Fruit fly (Drosophila melanogaster): ENCODE results near the gene sloth1.

Gene sloth1

dm6 chrX:6998492-6998852 is 12.7 kb upstream of the sloth1 start, which contains the start of gene Inx2 (continued):
- TF ChIP-seq CG6276 (GFP tag; optimal IDR thresholded peaks at IDR 0.05) (peak; percentile 5), ss (GFP tag; optimal IDR thresholded peaks at IDR 0.05) (peak; percentile 25 to 29), fkh (GFP tag; optimal IDR thresholded peaks at IDR 0.05) (peak; percentile 71), CG4318 (GFP tag; optimal IDR thresholded peaks at IDR 0.05) (no peak), achi (GFP tag; optimal IDR thresholded peaks at IDR 0.05) (no peak), CG11902 (GFP tag; optimal IDR thresholded peaks at IDR 0.05) (no peak), CG3032 (tag; optimal IDR thresholded peaks at IDR 0.05) (no peak), Blimp-1 (GFP tag; optimal IDR thresholded peaks at IDR 0.05) (no peak), Sox14 (GFP tag; optimal IDR thresholded peaks at IDR 0.05) (peak; percentile 22), Ets96B (tag; optimal IDR thresholded peaks at IDR 0.05) (no peak)

- TF ChIP-seq CG3919 (GFP tag; optimal IDR thresholded peaks at IDR 0.05) (peak; percentile 29), CG4318 (GFP tag; optimal IDR thresholded peaks at IDR 0.05) (no peak), Met (GFP tag; optimal IDR thresholded peaks at IDR 0.05) (no peak), fd59A (GFP tag; optimal IDR thresholded peaks at IDR 0.05) (peak; percentile 34), Ets96B (tag; optimal IDR thresholded peaks at IDR 0.05) (peak; percentile 17), salr (GFP tag; optimal IDR thresholded peaks at IDR 0.05) (peak in 1 of 2 experiments; percentile 59), acj6 (GFP tag; optimal IDR thresholded peaks at IDR 0.05) (peak; percentile 46), achi (GFP tag; optimal IDR thresholded peaks at IDR 0.05) (peak; percentile 56), CG3032 (tag; optimal IDR thresholded peaks at IDR 0.05) (no peak), ss (GFP tag; optimal IDR thresholded peaks at IDR 0.05) (peak in 1 of 2 experiments; percentile 54), Smox (GFP tag; optimal IDR thresholded peaks at IDR 0.05) (peak; percentile 42), fkh (GFP tag; optimal IDR thresholded peaks at IDR 0.05) (no peak), lz (GFP tag; optimal IDR thresholded peaks at IDR 0.05) (peak; percentile 6), Sox14 (GFP tag; optimal IDR thresholded peaks at IDR 0.05) (peak; percentile 35), Hr4 (GFP tag; optimal IDR thresholded peaks at IDR 0.05) (peak; percentile 49), CG10631 (GFP tag; optimal IDR thresholded peaks at IDR 0.05) (peak; percentile 60), dac (GFP tag; optimal IDR thresholded peaks at IDR 0.05) (no peak), cyc (GFP tag; optimal IDR thresholded peaks at IDR 0.05) (peak; percentile 38), pdm3 (GFP tag; optimal IDR thresholded peaks at IDR 0.05) (peak; percentile 52), CG11294 (GFP tag; IDR thresholded peaks at IDR 0.05) (no peak), Eip75B (GFP tag; optimal IDR thresholded peaks at IDR 0.05) (peak; percentile 53), CG31627 (GFP tag; optimal IDR thresholded peaks at IDR 0.05) (peak; percentile 29), CG6163 (GFP tag; IDR thresholded peaks at IDR 0.05) (peak; percentile 41; the same call in 1 of the 3 replicates), CG6808 (GFP tag; optimal IDR thresholded peaks at IDR 0.05) (peak; percentile 38), CG32006 (GFP tag; optimal IDR thresholded peaks at IDR 0.05) (peak; percentile 65), CG8632 (GFP tag; optimal IDR thresholded peaks at IDR 0.05) (peak; percentile 34), dsx (GFP tag; optimal IDR thresholded peaks at IDR 0.05; ENCODE audit: poor library complexity, severe bottlenecking) (peak; percentile 28), spab (GFP tag; optimal IDR thresholded peaks at IDR 0.05) (peak; percentile 19), Eip78C (GFP tag) (peak; percentile 81), OdsH (GFP tag; optimal IDR thresholded peaks at IDR 0.05) (peak; percentile 37), Blimp-1 (GFP tag; optimal IDR thresholded peaks at IDR 0.05) (no peak), net (GFP tag; optimal IDR thresholded peaks at IDR 0.05) (peak; percentile 16), CG6792 (GFP tag; optimal IDR thresholded peaks at IDR 0.05) (peak; percentile 28), Ets21C (GFP tag; optimal IDR thresholded peaks at IDR 0.05) (no peak), CG11902 (GFP tag; optimal IDR thresholded peaks at IDR 0.05) (no peak), CG6276 (GFP tag; optimal IDR thresholded peaks at IDR 0.05) (peak; percentile 28), Sox102F (GFP tag; optimal IDR thresholded peaks at IDR 0.05) (peak; percentile 40), CG15336 (GFP tag; IDR thresholded peaks at IDR 0.05) (no peak; the same call in 1 of the 2 replicates), CG1621 (tag; optimal IDR thresholded peaks at IDR 0.05) (no peak)
Observed at dm6 chrX:7000444-7001134, 10.6 kb upstream of the sloth1 start.
